Worm (Caenorhabditis elegans) whole organism, L3 larva: Measurements from ENCODE around the gene ncr-1.

Experiments
- R02D3.7 ChIP-seq: fragments of 150-350 bp; optimal IDR thresholded peaks from 2 replicates; lab custom pipeline; 2014; ENCODE audit warnings: missing biosample characterization, missing genetic modification characterization
- ceh-82 ChIP-seq: fragments of 150-350 bp; optimal IDR thresholded peaks from 2 replicates; lab custom pipeline; 2014; ENCODE audit warnings: missing biosample characterization, missing genetic modification characterization
- egl-27 ChIP-seq: sonication (generic microtip); optimal IDR thresholded peaks from 4 replicates; lab custom pipeline; 2017; ENCODE audit warnings: missing biosample characterization, missing genetic modification reagents, missing genetic modification characterization
- elt-1 ChIP-seq: fragments of 150-350 bp; optimal IDR thresholded peaks from 2 replicates; lab custom pipeline; 2014; ENCODE audit warnings: missing biosample characterization, missing genetic modification characterization
- elt-2 ChIP-seq: sonication (generic microtip); optimal IDR thresholded peaks from 2 replicates; lab custom pipeline; 2016; ENCODE audit warnings: missing genetic modification reagents, mild to moderate bottlenecking, missing genetic modification characterization, missing compliant biosample characterization
- elt-3 ChIP-seq, 3 experiments: fragments of 150-350 bp in 1 of 3; sonication (generic microtip) in 2 of 3; optimal IDR thresholded peaks; 2 replicates in 2 of 3; 4 replicates in 1 of 3; lab custom pipeline; 2014 to 2017; ENCODE audit warnings: missing biosample characterization in 3 of 3, missing genetic modification characterization in 3 of 3
- eor-1 ChIP-seq, 2 experiments: fragments of 150-350 bp; optimal IDR thresholded peaks; 2 replicates each; lab custom pipeline; 2014 to 2018; ENCODE audit warnings: missing biosample characterization in 2 of 2, missing genetic modification characterization in 2 of 2
- fkh-10 ChIP-seq: sonication (generic microtip); optimal IDR thresholded peaks from 2 replicates; lab custom pipeline; 2017; ENCODE audit warnings: missing biosample characterization, missing genetic modification reagents, missing genetic modification characterization
- fkh-2 ChIP-seq: fragments of 150-350 bp; optimal IDR thresholded peaks from 2 replicates; lab custom pipeline; 2014; ENCODE audit warnings: missing biosample characterization, missing genetic modification reagents, missing genetic modification characterization
- lin-15B ChIP-seq: fragments of 150-350 bp; optimal IDR thresholded peaks from 2 replicates; lab custom pipeline; 2014; ENCODE audit warnings: missing biosample characterization, missing genetic modification characterization
- mml-1 ChIP-seq: fragments of 150-350 bp; sonication (generic microtip); optimal IDR thresholded peaks from 3 replicates; lab custom pipeline; 2014; ENCODE audit warnings: missing biosample characterization, missing genetic modification characterization
- nfya-1 ChIP-seq: sonication (generic microtip); optimal IDR thresholded peaks from 2 replicates; lab custom pipeline; 2017; ENCODE audit warnings: missing genetic modification characterization, mild to moderate bottlenecking, missing compliant biosample characterization, antibody characterized with exemption, moderate library complexity; ENCODE audit not compliant: insufficient read depth
- nhr-23 ChIP-seq: fragments of 150-350 bp; optimal IDR thresholded peaks from 2 replicates; lab custom pipeline; 2014; ENCODE audit warnings: missing biosample characterization, missing genetic modification reagents, missing genetic modification characterization
- nhr-237 ChIP-seq: fragments of 150-350 bp; optimal IDR thresholded peaks from 2 replicates; lab custom pipeline; 2014; ENCODE audit warnings: missing biosample characterization, missing genetic modification characterization
- nhr-76 ChIP-seq: fragments of 150-350 bp; sonication (generic microtip); optimal IDR thresholded peaks from 5 replicates; lab custom pipeline; 2014; ENCODE audit warnings: missing biosample characterization, missing genetic modification characterization
- sea-2 ChIP-seq: fragments of 150-350 bp; sonication (generic microtip); optimal IDR thresholded peaks from 4 replicates; lab custom pipeline; 2014; ENCODE audit warnings: missing biosample characterization, missing genetic modification reagents, missing genetic modification characterization
- unc-62 ChIP-seq: fragments of 150-350 bp; sonication (generic microtip); optimal IDR thresholded peaks from 4 replicates; lab custom pipeline; 2014; ENCODE audit warnings: missing biosample characterization, missing genetic modification reagents, missing genetic modification characterization
- ztf-11 ChIP-seq: fragments of 150-350 bp; optimal IDR thresholded peaks from 2 replicates; lab custom pipeline; 2014; ENCODE audit warnings: missing biosample characterization, missing genetic modification characterization

Gene ncr-1

ce11 chrX:4427387-4427786, 61.3 kb downstream of the ncr-1 start:
- no peak for TF ChIP-seq elt-1 (tag; lab: Kevin White, UChicago)
- TF ChIP-seq nhr-237 (tag; lab: Kevin White, UChicago): no peak
- TF ChIP-seq elt-2 (tag; lab: Kevin White, UChicago): no peak
- no peak for TF ChIP-seq lin-15B
- no peak for TF ChIP-seq R02D3.7 (tag; lab: Kevin White, UChicago)
- TF ChIP-seq ztf-11 (tag; lab: Kevin White, UChicago): no peak
- no peak for TF ChIP-seq sea-2 (GFP tag; lab: Kevin White, UChicago)
- no peak for TF ChIP-seq eor-1 (tag; optimal IDR thresholded peaks at IDR 0.05; lab: Kevin White, UChicago)
- no peak for TF ChIP-seq nfya-1 (tag; lab: Kevin White, UChicago)
- TF ChIP-seq mml-1 (tag; lab: Kevin White, UChicago): no peak
- no peak for TF ChIP-seq elt-3 (tag; optimal IDR thresholded peaks at IDR 0.05; lab: Kevin White, UChicago)
- no peak for TF ChIP-seq unc-62
- TF ChIP-seq egl-27: no peak
- no peak for TF ChIP-seq fkh-2

- TF ChIP-seq ztf-11 (tag; lab: Kevin White, UChicago): no peak
- no peak for TF ChIP-seq ceh-82
Observed at ce11 chrX:4426496-4426895, 62.2 kb downstream of the ncr-1 start.

ce11 chrX:4424254-4424653, 64.4 kb downstream of the ncr-1 start:
- TF ChIP-seq nhr-76 (tag; lab: Kevin White, UChicago): no peak
- TF ChIP-seq fkh-10 (GFP tag; lab: Kevin White, UChicago): peak; percentile 33
- TF ChIP-seq nhr-23 (tag; lab: Kevin White, UChicago): no peak
- TF ChIP-seq, all 47 proteins: peak for 1
